Fruit fly (Drosophila melanogaster): Measurements from ENCODE around the gene wds.

The wds gene

dm6 chrX:2591315-2591999 lies 5.7 kb downstream of the wds start (continued):
- TF ChIP-seq spab (GFP tag; optimal IDR thresholded peaks at IDR 0.05) (no peak), CG34406 (GFP tag; optimal IDR thresholded peaks at IDR 0.05) (no peak), CG3032 (tag; optimal IDR thresholded peaks at IDR 0.05) (no peak), CG6792 (GFP tag; optimal IDR thresholded peaks at IDR 0.05) (no peak), fkh (GFP tag; optimal IDR thresholded peaks at IDR 0.05) (peak; percentile 3), Hr38 (GFP tag; optimal IDR thresholded peaks at IDR 0.05) (no peak), dsx (GFP tag; optimal IDR thresholded peaks at IDR 0.05; ENCODE audit: poor library complexity, severe bottlenecking) (no peak), Blimp-1 (GFP tag; optimal IDR thresholded peaks at IDR 0.05) (no peak), CG8119 (GFP tag; IDR thresholded peaks at IDR 0.05) (no peak), Smox (GFP tag; optimal IDR thresholded peaks at IDR 0.05) (peak; percentile 13), CG31627 (GFP tag; optimal IDR thresholded peaks at IDR 0.05) (no peak), CG8319 (GFP tag; optimal IDR thresholded peaks at IDR 0.05) (no peak), Lpt (GFP tag; optimal IDR thresholded peaks at IDR 0.05) (no peak), Sox15 (GFP tag; optimal IDR thresholded peaks at IDR 0.05) (no peak), Sox102F (GFP tag; optimal IDR thresholded peaks at IDR 0.05) (no peak), Hr39 (GFP tag; optimal IDR thresholded peaks at IDR 0.05) (no peak), CG10631 (GFP tag; optimal IDR thresholded peaks at IDR 0.05) (no peak), Ets96B (tag; optimal IDR thresholded peaks at IDR 0.05) (no peak), Hr4 (GFP tag; optimal IDR thresholded peaks at IDR 0.05) (no peak), CG7368 (GFP tag; optimal IDR thresholded peaks at IDR 0.05) (no peak), fd59A (GFP tag; optimal IDR thresholded peaks at IDR 0.05) (no peak), achi (GFP tag; optimal IDR thresholded peaks at IDR 0.05) (no peak), vri (GFP tag; optimal IDR thresholded peaks at IDR 0.05) (peak; percentile 67), Eip78C (GFP tag) (peak; percentile 64), acj6 (GFP tag; optimal IDR thresholded peaks at IDR 0.05) (no peak), svp (GFP tag) (peak; percentile 72), fd85E (GFP tag; optimal IDR thresholded peaks at IDR 0.05) (no peak), CG11294 (GFP tag; IDR thresholded peaks at IDR 0.05) (no peak), salr (GFP tag; optimal IDR thresholded peaks at IDR 0.05) (no peak), topi (GFP tag; optimal IDR thresholded peaks at IDR 0.05) (peak; percentile 8), CG6276 (GFP tag; optimal IDR thresholded peaks at IDR 0.05) (no peak), CG6808 (GFP tag; optimal IDR thresholded peaks at IDR 0.05) (no peak)

DNA sequence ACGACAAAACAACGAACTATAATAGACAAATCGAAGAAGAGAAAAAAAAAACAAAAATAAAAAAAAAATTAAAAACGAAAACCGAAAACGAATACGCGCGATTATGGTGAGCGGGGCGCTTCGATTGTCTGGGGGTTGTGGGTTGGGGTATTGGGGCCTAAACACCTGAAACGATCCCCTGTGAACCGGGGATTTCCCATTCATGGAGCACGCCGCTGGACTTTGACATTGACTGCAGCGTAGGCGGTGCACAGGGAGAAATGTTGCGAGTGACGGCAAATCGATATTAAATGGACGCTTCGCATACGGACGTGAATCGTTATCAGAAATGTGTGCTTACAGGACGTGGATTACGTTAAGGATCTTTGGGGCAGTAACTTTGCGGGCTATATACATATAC lies 6.5 kb downstream of the wds start:
- no peak for TF ChIP-seq Met (GFP tag; optimal IDR thresholded peaks at IDR 0.05)
- peak; percentile 28 for TF ChIP-seq CG9139 (GFP tag; optimal IDR thresholded peaks at IDR 0.05)
- peak in 1 of 2 experiments; percentile 31 for TF ChIP-seq ss (GFP tag; optimal IDR thresholded peaks at IDR 0.05)
- TF ChIP-seq CG6808 (GFP tag; optimal IDR thresholded peaks at IDR 0.05), result peak; percentile 22

- TF ChIP-seq Hr39 (GFP tag; optimal IDR thresholded peaks at IDR 0.05) (no peak), CG11762 (GFP tag; optimal IDR thresholded peaks at IDR 0.05; ENCODE audit: insufficient read depth) (no peak), cyc (GFP tag; optimal IDR thresholded peaks at IDR 0.05) (no peak), Blimp-1 (GFP tag; optimal IDR thresholded peaks at IDR 0.05) (peak; percentile 12), Eip78C (GFP tag) (peak; percentile 56), Sox102F (GFP tag; optimal IDR thresholded peaks at IDR 0.05) (no peak), Gug (GFP tag; IDR thresholded peaks at IDR 0.05) (no peak), fd59A (GFP tag; optimal IDR thresholded peaks at IDR 0.05) (no peak), fd85E (GFP tag; optimal IDR thresholded peaks at IDR 0.05) (no peak), CG6276 (GFP tag; optimal IDR thresholded peaks at IDR 0.05) (no peak), CG8319 (GFP tag; optimal IDR thresholded peaks at IDR 0.05) (no peak), spab (GFP tag; optimal IDR thresholded peaks at IDR 0.05) (no peak)
These were observed 7.4 kb downstream of the wds start for dm6 chrX:2593094-2593752.

Measured in whole organism, prepupa.